Worm (Caenorhabditis elegans) whole organism, L4/young adult: ENCODE measurements around the gene gst-35.

Experiments
- W03F9.2 ChIP-seq: fragments of 150-350 bp; optimal IDR thresholded peaks from 2 replicates; lab custom pipeline; 2014; ENCODE audit warnings: missing biosample characterization, missing genetic modification characterization
- him-1 ChIP-seq: sonication (generic microtip); optimal IDR thresholded peaks from 2 replicates; lab custom pipeline; 2016; ENCODE audit warnings: missing genotype, missing genetic modification reagents, missing genetic modification characterization, missing compliant biosample characterization

DNA sequence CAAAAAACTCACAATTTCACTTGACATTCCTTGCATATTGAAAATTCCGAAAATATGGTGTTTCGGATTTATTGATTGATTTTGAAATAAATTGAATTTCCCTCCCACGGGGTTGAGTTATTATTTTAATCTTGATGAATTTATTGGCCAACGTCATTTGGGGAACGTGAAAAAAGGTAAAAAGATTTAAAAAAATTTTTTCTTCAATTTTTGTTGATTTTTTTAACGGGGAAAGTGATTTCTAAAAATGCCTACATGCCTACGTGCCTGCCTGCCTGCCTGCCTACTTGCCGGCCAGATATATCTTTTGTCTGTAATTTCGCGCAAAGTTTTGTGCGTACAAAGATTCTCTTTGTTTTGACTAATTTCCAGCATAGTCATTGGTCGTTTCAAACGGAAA, 50.9 kb downstream of the gst-35 start, which contains the start of gene Y53F4B.24:
- no peak for TF ChIP-seq him-1 (tag; lab: Kevin White, UChicago)
- no peak for TF ChIP-seq W03F9.2
